Fruit fly (Drosophila melanogaster) whole organism, prepupa: ENCODE measurements around the gene ct.

Source experiments
- CG10631 ChIP-seq: fragments of 200-800 bp; sonication (Bioruptor generic); optimal IDR thresholded peaks from 2 replicates; lab custom pipeline; 2016; ENCODE audit warnings: missing biosample characterization, missing genetic modification characterization
- CG10669 ChIP-seq: fragments of 200-800 bp; sonication (Bioruptor generic); optimal IDR thresholded peaks from 3 replicates; lab custom pipeline; 2018; ENCODE audit warnings: missing biosample characterization, mild to moderate bottlenecking, missing genetic modification characterization, moderate library complexity
- CG11294 ChIP-seq: fragments of 200-800 bp; sonication (Bioruptor generic); IDR thresholded peaks from 2 replicates; pipeline ENCODE4 v1.3.6; 2022; ENCODE audit warnings: missing biosample characterization, missing genetic modification characterization
- CG11762 ChIP-seq: fragments of 200-800 bp; sonication (Bioruptor generic); optimal IDR thresholded peaks from 3 replicates; lab custom pipeline; 2016; ENCODE audit warnings: missing biosample characterization, missing genetic modification characterization; ENCODE audit not compliant: insufficient read depth
- CG11902 ChIP-seq: fragments of 200-800 bp; sonication (Bioruptor generic); optimal IDR thresholded peaks from 3 replicates; lab custom pipeline; 2016; ENCODE audit warnings: missing biosample characterization, missing genetic modification characterization
- CG15336 ChIP-seq: fragments of 200-800 bp; sonication (Bioruptor generic); IDR thresholded peaks from 2 replicates; pipeline ENCODE4 v1.3.6; 2022; ENCODE audit warnings: missing biosample characterization, missing genetic modification characterization
- CG1621 ChIP-seq: fragments of 200-800 bp; sonication (Bioruptor generic); optimal IDR thresholded peaks from 3 replicates; lab custom pipeline; 2018; ENCODE audit warnings: missing biosample characterization, mild to moderate bottlenecking, missing genetic modification characterization
- CG16779 ChIP-seq: fragments of 200-800 bp; sonication (Bioruptor generic); optimal IDR thresholded peaks from 3 replicates; lab custom pipeline; 2017; ENCODE audit warnings: missing biosample characterization, mild to moderate bottlenecking, missing genetic modification characterization
- CG3032 ChIP-seq: fragments of 200-800 bp; optimal IDR thresholded peaks from 2 replicates; lab custom pipeline; 2019; ENCODE audit warnings: missing biosample characterization, mild to moderate bottlenecking, missing genetic modification characterization, moderate library complexity
- CG31627 ChIP-seq: fragments of 200-800 bp; sonication (Bioruptor generic); optimal IDR thresholded peaks from 3 replicates; lab custom pipeline; 2016; ENCODE audit warnings: missing biosample characterization, missing genetic modification characterization
- CG32006 ChIP-seq: fragments of 200-800 bp; sonication (Bioruptor generic); optimal IDR thresholded peaks from 3 replicates; lab custom pipeline; 2017; ENCODE audit warnings: missing biosample characterization, mild to moderate bottlenecking, missing genetic modification characterization
- CG34406 ChIP-seq: fragments of 200-800 bp; sonication (Bioruptor generic); optimal IDR thresholded peaks from 3 replicates; lab custom pipeline; 2016; ENCODE audit warnings: missing biosample characterization, missing genetic modification characterization
- CG3919 ChIP-seq: fragments of 200-800 bp; sonication (Bioruptor generic); optimal IDR thresholded peaks from 3 replicates; lab custom pipeline; 2016; ENCODE audit warnings: missing biosample characterization, missing genetic modification characterization
- CG4318 ChIP-seq: fragments of 200-800 bp; sonication (Bioruptor generic); optimal IDR thresholded peaks from 3 replicates; lab custom pipeline; 2017; ENCODE audit warnings: missing biosample characterization, mild to moderate bottlenecking, missing genetic modification characterization
- CG6163 ChIP-seq: fragments of 200-800 bp; sonication (Bioruptor generic); IDR thresholded peaks from 3 replicates; pipeline ENCODE4 v1.3.6; 2022; ENCODE audit warnings: missing biosample characterization, missing genetic modification characterization
- CG6276 ChIP-seq: fragments of 200-800 bp; sonication (Bioruptor generic); optimal IDR thresholded peaks from 2 replicates; lab custom pipeline; 2017; ENCODE audit warnings: missing biosample characterization, mild to moderate bottlenecking, missing genetic modification characterization
- CG6792 ChIP-seq: fragments of 200-800 bp; sonication (Bioruptor generic); optimal IDR thresholded peaks from 3 replicates; lab custom pipeline; 2016; ENCODE audit warnings: missing biosample characterization, missing genetic modification characterization
- CG6808 ChIP-seq: fragments of 200-800 bp; sonication (Bioruptor generic); optimal IDR thresholded peaks from 3 replicates; lab custom pipeline; 2017; ENCODE audit warnings: missing biosample characterization, missing genetic modification characterization, mild to moderate bottlenecking, moderate library complexity, missing genetic modification reagents
- CG6854 ChIP-seq: fragments of 200-800 bp; sonication (Bioruptor generic); optimal IDR thresholded peaks from 2 replicates; lab custom pipeline; 2017; ENCODE audit warnings: missing biosample characterization, mild to moderate bottlenecking, missing genetic modification characterization
- CG7368 ChIP-seq: fragments of 200-800 bp; sonication (Bioruptor generic); optimal IDR thresholded peaks from 3 replicates; lab custom pipeline; 2016; ENCODE audit warnings: missing biosample characterization, missing genetic modification characterization
- CG8119 ChIP-seq: fragments of 200-800 bp; sonication (Bioruptor generic); IDR thresholded peaks from 3 replicates; pipeline ENCODE4 v1.3.6; 2022; ENCODE audit warnings: missing biosample characterization, missing genetic modification characterization
- CG8319 ChIP-seq: fragments of 200-800 bp; sonication (Bioruptor generic); optimal IDR thresholded peaks from 3 replicates; lab custom pipeline; 2016; ENCODE audit warnings: missing biosample characterization, missing genetic modification characterization
- CG9139 ChIP-seq: fragments of 200-800 bp; sonication (Bioruptor generic); optimal IDR thresholded peaks from 3 replicates; lab custom pipeline; 2017; ENCODE audit warnings: missing biosample characterization, mild to moderate bottlenecking, missing genetic modification characterization
- Eip78C ChIP-seq: fragments of 200-800 bp; sonication (Bioruptor generic); peaks from one replicate; lab custom pipeline; 2016; ENCODE audit warnings: missing biosample characterization, missing genetic modification characterization
- Eip93F ChIP-seq: fragments of 200-800 bp; sonication (Bioruptor generic); optimal IDR thresholded peaks from 2 replicates; lab custom pipeline; 2016; ENCODE audit warnings: missing biosample characterization, mild to moderate bottlenecking, missing genetic modification characterization
- Ets21C ChIP-seq: fragments of 200-800 bp; sonication (Bioruptor generic); optimal IDR thresholded peaks from 3 replicates; lab custom pipeline; 2016; ENCODE audit warnings: missing biosample characterization, missing genetic modification characterization
- Ets96B ChIP-seq: fragments of 200-800 bp; optimal IDR thresholded peaks from 2 replicates; lab custom pipeline; 2019; ENCODE audit warnings: missing biosample characterization, mild to moderate bottlenecking, missing genetic modification characterization, moderate library complexity
- Hr4 ChIP-seq: fragments of 200-800 bp; sonication (Bioruptor generic); optimal IDR thresholded peaks from 3 replicates; lab custom pipeline; 2016; ENCODE audit warnings: missing biosample characterization, missing genetic modification characterization
- Lpt ChIP-seq: fragments of 200-800 bp; sonication (Bioruptor generic); optimal IDR thresholded peaks from 3 replicates; lab custom pipeline; 2016; ENCODE audit warnings: missing biosample characterization, missing genetic modification characterization
- Met ChIP-seq: fragments of 200-800 bp; sonication (Bioruptor generic); optimal IDR thresholded peaks from 3 replicates; lab custom pipeline; 2016; ENCODE audit warnings: missing biosample characterization, missing genetic modification characterization
- OdsH ChIP-seq: fragments of 200-800 bp; sonication (Bioruptor generic); optimal IDR thresholded peaks from 3 replicates; lab custom pipeline; 2016; ENCODE audit warnings: missing biosample characterization, missing genetic modification characterization
- Smox ChIP-seq: fragments of 200-800 bp; sonication (Bioruptor generic); optimal IDR thresholded peaks from 3 replicates; lab custom pipeline; 2016; ENCODE audit warnings: missing biosample characterization, missing genetic modification characterization
- Sox102F ChIP-seq: fragments of 200-800 bp; sonication (Bioruptor generic); optimal IDR thresholded peaks from 2 replicates; lab custom pipeline; 2016; ENCODE audit warnings: missing biosample characterization, mild to moderate bottlenecking, missing genetic modification characterization
- Sox14 ChIP-seq: fragments of 200-800 bp; sonication (Bioruptor generic); optimal IDR thresholded peaks from 3 replicates; lab custom pipeline; 2016; ENCODE audit warnings: missing biosample characterization, missing genetic modification characterization
- Sox15 ChIP-seq: fragments of 200-800 bp; sonication (Bioruptor generic); optimal IDR thresholded peaks from 3 replicates; lab custom pipeline; 2016; ENCODE audit warnings: missing biosample characterization, missing genetic modification characterization
- achi ChIP-seq: fragments of 200-800 bp; sonication (Bioruptor generic); optimal IDR thresholded peaks from 3 replicates; lab custom pipeline; 2016; ENCODE audit warnings: missing biosample characterization, missing genetic modification characterization
- acj6 ChIP-seq: fragments of 200-800 bp; sonication (Bioruptor generic); optimal IDR thresholded peaks from 3 replicates; lab custom pipeline; 2016; ENCODE audit warnings: missing biosample characterization, missing genetic modification characterization
- cyc ChIP-seq: fragments of 200-800 bp; sonication (Bioruptor generic); optimal IDR thresholded peaks from 3 replicates; lab custom pipeline; 2016; ENCODE audit warnings: missing biosample characterization, missing genetic modification characterization
- dac ChIP-seq: fragments of 200-800 bp; sonication (Bioruptor generic); optimal IDR thresholded peaks from 2 replicates; lab custom pipeline; 2017; ENCODE audit warnings: missing biosample characterization, mild to moderate bottlenecking, missing genetic modification characterization
- dsx ChIP-seq: fragments of 200-800 bp; optimal IDR thresholded peaks from 3 replicates; lab custom pipeline; 2019; ENCODE audit warnings: missing biosample characterization, mild to moderate bottlenecking, missing genetic modification characterization, moderate library complexity; ENCODE audit not compliant: poor library complexity, severe bottlenecking
- eg ChIP-seq: fragments of 200-800 bp; sonication (Bioruptor generic); IDR thresholded peaks from 3 replicates; pipeline ENCODE4 v1.3.6; 2022; ENCODE audit warnings: missing biosample characterization, missing genetic modification characterization
- esn ChIP-seq: fragments of 200-800 bp; sonication (Bioruptor generic); optimal IDR thresholded peaks from 2 replicates; lab custom pipeline; 2016; ENCODE audit warnings: missing biosample characterization, mild to moderate bottlenecking, missing genetic modification characterization, moderate library complexity
- fd59A ChIP-seq: fragments of 200-800 bp; sonication (Bioruptor generic); optimal IDR thresholded peaks from 2 replicates; lab custom pipeline; 2017; ENCODE audit warnings: missing biosample characterization, mild to moderate bottlenecking, missing genetic modification characterization, missing genetic modification reagents
- fd85E ChIP-seq: fragments of 200-800 bp; sonication (Bioruptor generic); optimal IDR thresholded peaks from 3 replicates; lab custom pipeline; 2016; ENCODE audit warnings: missing biosample characterization, missing genetic modification characterization
- fkh ChIP-seq: fragments of 200-800 bp; sonication (Bioruptor generic); optimal IDR thresholded peaks from 3 replicates; lab custom pipeline; 2017; ENCODE audit warnings: missing biosample characterization, mild to moderate bottlenecking, missing genetic modification characterization, moderate library complexity
- lz ChIP-seq: fragments of 200-800 bp; sonication (Bioruptor generic); optimal IDR thresholded peaks from 3 replicates; lab custom pipeline; 2016; ENCODE audit warnings: missing biosample characterization, missing genetic modification characterization
- net ChIP-seq: fragments of 200-800 bp; sonication (Bioruptor generic); optimal IDR thresholded peaks from 3 replicates; lab custom pipeline; 2016; ENCODE audit warnings: missing biosample characterization, missing genetic modification characterization
- pdm3 ChIP-seq: fragments of 200-800 bp; sonication (Bioruptor generic); optimal IDR thresholded peaks from 3 replicates; lab custom pipeline; 2016; ENCODE audit warnings: missing biosample characterization, missing genetic modification characterization
- spab ChIP-seq: fragments of 200-800 bp; sonication (Bioruptor generic); optimal IDR thresholded peaks from 2 replicates; lab custom pipeline; 2017; ENCODE audit warnings: missing biosample characterization, mild to moderate bottlenecking, missing genetic modification characterization, missing genetic modification reagents
- ss ChIP-seq, 2 experiments: fragments of 200-800 bp; sonication (Bioruptor generic); optimal IDR thresholded peaks; 2 replicates in 1 of 2; 3 replicates in 1 of 2; lab custom pipeline; 2017 to 2018; ENCODE audit warnings: mild to moderate bottlenecking in 2 of 2, missing biosample characterization in 2 of 2, missing genetic modification characterization in 2 of 2, moderate library complexity in 1 of 2
- svp ChIP-seq: fragments of 200-800 bp; sonication (Bioruptor generic); peaks from one replicate; lab custom pipeline; 2016; ENCODE audit warnings: missing biosample characterization, missing genetic modification characterization
- topi ChIP-seq: fragments of 200-800 bp; sonication (Bioruptor generic); optimal IDR thresholded peaks from 3 replicates; lab custom pipeline; 2016; ENCODE audit warnings: missing biosample characterization, missing genetic modification characterization
- vri ChIP-seq: fragments of 200-800 bp; sonication (Bioruptor generic); optimal IDR thresholded peaks from 3 replicates; lab custom pipeline; 2016; ENCODE audit warnings: missing biosample characterization, mild to moderate bottlenecking, missing genetic modification characterization

The ct gene

DNA sequence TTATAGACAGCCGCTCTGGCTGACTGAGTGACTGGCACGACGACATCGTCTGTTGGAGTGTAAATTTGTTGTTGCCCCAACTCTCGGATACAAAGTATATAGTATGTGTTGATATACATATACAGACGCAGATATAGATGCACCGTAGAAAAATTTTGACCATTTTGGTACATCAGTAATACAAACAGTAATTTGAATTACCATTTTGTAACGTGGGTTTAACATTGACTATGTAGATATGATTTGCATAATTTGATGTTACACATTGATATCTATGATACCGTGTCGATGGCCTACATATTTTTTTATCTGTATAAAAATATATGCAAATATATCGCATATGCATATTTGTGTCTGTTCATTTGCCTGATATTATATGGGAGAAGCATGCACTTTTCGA, 28.9 kb downstream of the ct start:
- peak; percentile 13 for TF ChIP-seq CG31627 (GFP tag; lab: Kevin White, UChicago)
- TF ChIP-seq spab (GFP tag; lab: Kevin White, UChicago), result peak; percentile 1
- TF ChIP-seq CG9139 (GFP tag; lab: Kevin White, UChicago), result no peak
- TF ChIP-seq CG32006 (GFP tag; lab: Kevin White, UChicago), result peak; percentile 60
- peak; percentile 15 for TF ChIP-seq CG6792
- peak; percentile 48 for TF ChIP-seq CG3032 (tag; lab: Kevin White, UChicago)
- TF ChIP-seq CG8119 (GFP tag; lab: Robert Waterston, UW), result peak; percentile 59
- peak; percentile 39 for TF ChIP-seq OdsH
- TF ChIP-seq CG11762 (GFP tag; lab: Kevin White, UChicago), result peak; percentile 13
- peak; percentile 34 for TF ChIP-seq CG10631 (GFP tag; lab: Kevin White, UChicago)
- peak; percentile 52 for TF ChIP-seq svp (GFP tag; lab: Kevin White, UChicago)
- peak; percentile 70 for TF ChIP-seq CG15336 (GFP tag; lab: Robert Waterston, UW)
- TF ChIP-seq Eip93F (GFP tag; lab: Kevin White, UChicago), result no peak
- TF ChIP-seq CG11902, result no peak
- peak; percentile 20 for TF ChIP-seq CG4318
- TF ChIP-seq fd85E (GFP tag; lab: Kevin White, UChicago), result no peak
- no peak for TF ChIP-seq esn (GFP tag; lab: Kevin White, UChicago)
- TF ChIP-seq fkh (GFP tag; lab: Kevin White, UChicago), result no peak
- no peak for TF ChIP-seq vri (GFP tag; lab: Kevin White, UChicago)
- no peak for TF ChIP-seq lz (GFP tag; lab: Kevin White, UChicago)
- TF ChIP-seq fd59A, result no peak
- TF ChIP-seq CG8319 (GFP tag; lab: Kevin White, UChicago), result no peak
- peak; percentile 78 for TF ChIP-seq Eip78C (GFP tag; lab: Kevin White, UChicago)
- peak; percentile 49 for TF ChIP-seq CG3919 (GFP tag; lab: Kevin White, UChicago)
- TF ChIP-seq CG10669, result peak; percentile 37
- peak; percentile 47; the same call in 1 of the 2 replicates for TF ChIP-seq CG11294
- TF ChIP-seq CG34406 (GFP tag; lab: Kevin White, UChicago), result peak; percentile 11
- TF ChIP-seq CG6854 (GFP tag; lab: Kevin White, UChicago), result no peak
- TF ChIP-seq Ets96B (tag; lab: Kevin White, UChicago), result peak; percentile 46
- TF ChIP-seq Lpt (GFP tag; lab: Kevin White, UChicago), result peak; percentile 6
- TF ChIP-seq CG6808 (GFP tag; lab: Kevin White, UChicago), result peak; percentile 27
- TF ChIP-seq cyc (GFP tag; lab: Kevin White, UChicago), result peak; percentile 12
- peak; percentile 21 for TF ChIP-seq net
- 0 out of 3 replicates have a peak, but pooled peaks have one; percentile 45 for TF ChIP-seq CG6163
- TF ChIP-seq Sox15 (GFP tag; lab: Kevin White, UChicago), result no peak
- TF ChIP-seq Smox (GFP tag; lab: Kevin White, UChicago), result peak; percentile 10
- peak; percentile 16 for TF ChIP-seq dsx (GFP tag; lab: Kevin White, UChicago)
- no peak for TF ChIP-seq ss (GFP tag; optimal IDR thresholded peaks at IDR 0.05; lab: Kevin White, UChicago)
- TF ChIP-seq CG7368 (GFP tag; lab: Kevin White, UChicago), result no peak
- peak; percentile 47 for TF ChIP-seq topi
- TF ChIP-seq acj6, result peak; percentile 34
- peak; percentile 29 for TF ChIP-seq Sox14 (GFP tag; lab: Kevin White, UChicago)
- peak; percentile 26 for TF ChIP-seq Met
- TF ChIP-seq CG1621 (tag; lab: Kevin White, UChicago), result no peak
- no peak for TF ChIP-seq dac (GFP tag; lab: Kevin White, UChicago)
- TF ChIP-seq eg (GFP tag; lab: Robert Waterston, UW), result peak; percentile 73
- no peak for TF ChIP-seq CG16779
- TF ChIP-seq Ets21C, result no peak
- peak; percentile 47 for TF ChIP-seq achi
- peak; percentile 46 for TF ChIP-seq pdm3 (GFP tag; lab: Kevin White, UChicago)
- peak; percentile 33 for TF ChIP-seq CG6276 (GFP tag; lab: Kevin White, UChicago)
- peak; percentile 57 for TF ChIP-seq Hr4 (GFP tag; lab: Kevin White, UChicago)
- TF ChIP-seq Sox102F (GFP tag; lab: Kevin White, UChicago), result no peak
